Worm (Caenorhabditis elegans) whole organism, dauer: ENCODE measurements around the gene csp-2.

ENCODE experiments used
- unc-62 ChIP-seq: sonication (generic microtip); optimal IDR thresholded peaks from 2 replicates; lab custom pipeline; 2017; ENCODE audit warnings: missing biosample characterization, missing genetic modification reagents, missing genetic modification characterization

csp-2 gene

DNA sequence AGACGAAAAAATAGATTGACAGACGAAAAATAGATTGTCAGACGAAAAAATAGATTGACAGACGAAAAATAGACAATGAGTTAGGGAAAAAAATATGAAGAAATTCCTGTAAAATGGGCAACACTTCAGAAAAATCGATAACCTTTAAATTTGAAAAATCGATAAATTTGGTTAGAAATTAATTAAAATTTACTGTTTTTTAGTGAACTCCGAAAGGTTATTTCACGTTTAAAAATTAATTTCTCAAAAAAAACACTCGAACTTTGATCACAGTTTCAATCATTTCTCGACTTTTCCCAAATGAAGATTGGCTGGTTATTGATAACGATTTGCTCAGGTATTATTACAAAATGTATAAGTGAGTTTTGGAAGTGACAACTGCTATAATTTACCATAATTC lies at the start of gene csp-2:
Gene csp-2, plus strand, starts transcription at position 301 of the 400 bp plus-strand sequence.
- no peak for TF ChIP-seq unc-62 (GFP tag; lab: Kevin White, UChicago)

DNA sequence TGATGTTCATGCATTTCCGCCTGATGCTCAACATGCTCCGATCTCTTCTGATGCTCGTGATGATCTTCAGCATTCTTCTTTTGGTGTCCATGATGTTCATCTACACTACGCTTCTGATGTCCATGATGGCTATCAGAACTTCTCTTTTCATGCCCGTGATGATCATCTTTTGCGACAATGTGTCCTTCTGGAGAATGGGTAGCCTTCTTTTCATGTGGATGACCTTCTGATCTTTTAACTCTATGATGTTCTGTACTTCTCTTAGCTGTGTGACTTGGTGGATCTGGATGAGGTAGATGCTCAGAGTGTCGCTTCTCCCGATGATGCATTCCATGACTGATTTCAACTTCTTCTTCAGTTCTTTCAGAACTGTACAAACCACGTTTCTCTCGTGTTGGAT lies 48.6 kb upstream of the csp-2 start:
- TF ChIP-seq unc-62 (GFP tag; lab: Kevin White, UChicago), result no peak

DNA sequence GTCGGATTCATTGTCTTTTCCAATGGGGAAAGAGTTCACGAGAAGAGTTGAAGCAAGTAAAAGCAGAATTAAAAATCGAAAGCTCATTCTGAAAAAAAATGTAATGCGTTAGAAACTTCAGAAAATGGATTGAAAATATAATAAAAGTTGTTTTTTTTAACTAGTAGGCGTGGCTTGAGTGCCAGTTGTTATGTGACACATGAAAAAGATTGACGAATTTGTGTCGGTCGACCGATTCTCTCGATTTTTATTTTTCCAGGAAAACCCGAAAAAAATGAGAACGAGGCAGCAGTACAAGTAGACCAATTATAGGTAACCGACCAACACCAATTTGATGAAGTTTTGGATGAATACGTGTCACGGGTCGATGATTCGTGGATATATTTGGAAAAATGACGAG lies 47.8 kb upstream of the csp-2 start, which contains the start of gene nlp-16:
Gene nlp-16, minus strand, starts transcription at position 101 of the 400 bp plus-strand sequence.
- no peak for TF ChIP-seq unc-62 (GFP tag; lab: Kevin White, UChicago)

ce11 chrIV:6263244-6263643 lies 44.3 kb upstream of the csp-2 start, which contains the start of gene srv-28:
Gene srv-28, minus strand, starts transcription at chrIV:6263344.
- no peak for TF ChIP-seq unc-62 (GFP tag; lab: Kevin White, UChicago)

DNA sequence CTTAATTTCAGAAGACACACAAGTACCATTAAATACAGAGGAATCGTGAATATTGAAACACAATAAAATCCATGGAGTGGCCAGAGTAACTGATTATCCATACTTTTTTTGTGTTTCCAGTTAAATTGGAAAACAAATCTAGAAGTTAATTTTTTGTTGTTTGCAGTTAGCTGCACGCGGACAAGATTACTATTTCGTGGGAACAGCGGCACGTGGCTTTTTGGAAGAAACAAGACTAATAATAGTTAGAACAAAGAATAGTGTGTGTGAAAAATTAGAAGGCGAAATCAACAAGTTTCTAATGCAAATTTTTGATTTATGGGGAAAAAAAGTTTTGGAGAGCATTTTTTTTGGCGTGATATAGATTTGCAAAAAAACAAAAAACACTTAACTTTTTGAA lies 41.0 kb upstream of the csp-2 start, which contains the start of gene srv-29:
Gene srv-29, minus strand, starts transcription at position 101 of the 400 bp plus-strand sequence.
- TF ChIP-seq unc-62 (GFP tag; lab: Kevin White, UChicago), result no peak

- no peak for TF ChIP-seq unc-62 (GFP tag; lab: Kevin White, UChicago)
These were observed 38.2 kb upstream of the csp-2 start, which contains the start of gene srv-30 for ce11 chrIV:6269346-6269745. Gene srv-30, minus strand, starts transcription at chrIV:6269446.

DNA sequence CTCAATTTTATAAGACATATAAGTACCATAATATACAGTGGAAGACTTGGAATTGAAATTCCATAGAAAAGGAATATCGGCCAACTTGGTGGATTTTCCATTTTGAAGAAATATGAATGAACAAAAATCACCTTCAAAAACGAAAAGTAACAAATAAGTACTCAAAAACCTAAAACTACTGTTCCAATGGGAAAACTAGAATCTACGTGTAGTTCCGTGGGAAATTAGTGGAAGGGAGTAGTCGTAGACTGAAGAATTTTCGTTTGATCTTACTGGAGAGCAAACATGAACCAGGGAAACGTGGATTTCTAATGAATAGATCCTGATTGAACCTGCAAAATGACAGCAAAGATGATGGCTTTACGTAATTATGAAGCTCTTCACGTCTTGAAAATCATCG lies 35.6 kb upstream of the csp-2 start, which contains the start of gene srv-31:
Gene srv-31, minus strand, starts transcription at position 101 of the 400 bp plus-strand sequence.
- no peak for TF ChIP-seq unc-62 (GFP tag; lab: Kevin White, UChicago)

ce11 chrIV:6275671-6276209 lies 31.8 kb upstream of the csp-2 start, which contains the start of the genes aat-4 and T13A10.1:
Gene aat-4, minus strand, starts transcription at chrIV:6275721.
Gene T13A10.1, plus strand, starts transcription at chrIV:6276081.
- TF ChIP-seq unc-62 (GFP tag; lab: Kevin White, UChicago), result no peak

- TF ChIP-seq unc-62 (GFP tag; lab: Kevin White, UChicago), result no peak
These were observed 28.1 kb upstream of the csp-2 start, which contains the start of gene sams-5 for ce11 chrIV:6279392-6279791. Gene sams-5, minus strand, starts transcription at chrIV:6279522.

DNA sequence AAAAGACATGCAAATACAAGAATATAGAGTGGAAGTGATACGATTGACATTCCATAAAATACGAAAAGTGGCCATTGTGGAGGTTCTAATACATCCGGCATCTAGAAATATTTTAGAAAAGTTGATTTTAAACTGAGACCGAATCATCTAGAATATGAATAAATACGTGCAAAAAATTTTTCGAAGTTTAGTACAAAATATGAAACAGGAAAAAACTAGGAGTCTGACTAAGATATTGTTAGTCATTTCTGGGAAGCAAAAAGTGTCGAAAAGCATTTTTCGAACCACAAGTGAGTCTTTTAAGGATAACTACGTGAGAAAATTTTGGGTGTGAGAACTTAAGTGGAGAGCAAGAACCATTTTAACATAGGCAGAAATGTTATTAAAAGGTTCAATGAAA lies 25.4 kb upstream of the csp-2 start, which contains the start of gene srv-32:
Gene srv-32, minus strand, starts transcription at position 101 of the 400 bp plus-strand sequence.
- TF ChIP-seq unc-62 (GFP tag; lab: Kevin White, UChicago), result no peak

DNA sequence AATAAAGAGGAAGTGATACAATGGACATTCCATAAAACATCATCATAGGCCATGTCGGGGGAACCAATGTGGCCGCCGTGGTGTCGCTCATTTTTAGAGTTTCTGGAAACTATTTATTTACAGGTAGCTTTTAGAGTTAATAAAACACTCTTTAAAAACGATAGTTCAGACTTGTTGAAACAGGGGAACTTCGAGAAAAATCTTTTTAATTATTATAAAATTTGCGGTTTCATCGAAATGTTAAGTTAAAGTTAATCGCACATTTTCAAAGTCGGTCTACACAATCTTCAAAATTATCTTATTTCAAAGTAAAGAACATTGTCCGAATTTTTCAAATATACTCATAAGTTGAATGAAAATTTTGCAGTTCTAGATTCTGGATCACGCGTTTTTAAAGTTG lies 23.3 kb upstream of the csp-2 start, which contains the start of gene ops-1:
Gene ops-1, minus strand, starts transcription at position 101 of the 400 bp plus-strand sequence.
- no peak for TF ChIP-seq unc-62 (GFP tag; lab: Kevin White, UChicago)

DNA sequence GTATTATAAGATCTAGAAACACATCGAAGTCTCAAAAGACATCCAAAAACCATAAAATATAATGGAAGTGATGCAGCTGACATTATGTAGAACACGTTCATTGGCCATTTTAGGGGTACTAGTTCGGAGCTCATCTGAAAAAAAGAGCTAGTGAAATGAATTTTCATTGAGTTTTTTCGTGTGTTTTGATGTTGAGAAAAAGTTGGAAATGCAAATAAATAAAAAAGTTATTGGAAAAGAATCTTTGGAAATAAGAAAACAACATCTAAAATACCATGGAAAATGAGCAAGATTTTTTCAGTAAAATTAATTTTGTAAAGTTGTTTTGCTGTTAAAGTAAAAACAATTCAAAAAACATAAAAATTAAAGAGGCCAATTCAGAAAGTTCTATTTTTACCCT lies 16.8 kb upstream of the csp-2 start, which contains the start of gene srv-24:
Gene srv-24, minus strand, starts transcription at position 101 of the 400 bp plus-strand sequence.
- no peak for TF ChIP-seq unc-62 (GFP tag; lab: Kevin White, UChicago)

ce11 chrIV:6294081-6294480 lies 13.5 kb upstream of the csp-2 start, which contains the start of gene hil-2:
Gene hil-2, plus strand, starts transcription at chrIV:6294240.
- no peak for TF ChIP-seq unc-62 (GFP tag; lab: Kevin White, UChicago)

DNA sequence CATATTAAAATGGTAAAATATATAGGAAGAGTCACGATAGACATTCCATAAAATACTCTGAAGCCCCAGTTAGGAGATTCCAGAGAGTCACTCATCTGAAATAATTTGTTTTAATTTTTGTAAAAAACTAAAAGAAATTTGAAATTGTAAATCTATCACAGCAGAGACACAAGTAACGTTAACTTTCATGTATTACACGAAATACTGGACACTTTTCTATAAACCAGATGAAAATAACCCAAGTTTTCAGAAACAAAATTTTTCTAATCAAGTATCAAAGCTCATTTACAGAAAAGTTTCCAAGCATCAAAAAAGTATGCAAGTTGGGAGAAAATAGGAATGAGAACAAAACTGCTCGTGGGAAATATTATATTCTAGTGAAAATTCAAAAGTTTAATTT lies 9.3 kb upstream of the csp-2 start, which contains the start of gene srv-27:
Gene srv-27, minus strand, starts transcription at position 101 of the 400 bp plus-strand sequence.
- no peak for TF ChIP-seq unc-62 (GFP tag; lab: Kevin White, UChicago)

DNA sequence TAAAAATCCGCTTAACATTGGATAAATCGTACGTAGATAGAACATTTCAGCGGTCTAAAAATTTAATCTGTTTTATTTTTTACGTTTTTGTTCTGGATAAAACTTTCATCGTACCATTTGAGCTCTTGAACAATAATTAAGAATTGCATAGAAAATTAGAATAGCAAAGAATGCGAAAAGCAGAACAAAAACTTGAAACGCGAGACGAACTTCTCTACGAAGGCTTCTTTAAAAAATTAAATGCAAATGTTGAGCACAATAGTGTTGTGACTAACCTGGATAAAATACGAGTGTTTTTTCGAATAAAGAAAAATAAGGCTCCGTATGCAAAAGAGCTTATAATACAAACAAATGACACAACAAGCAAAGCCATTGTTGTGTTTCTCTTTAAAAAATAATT lies 8.0 kb upstream of the csp-2 start:
- no peak for TF ChIP-seq unc-62 (GFP tag; lab: Kevin White, UChicago)

- no peak for TF ChIP-seq unc-62 (GFP tag; lab: Kevin White, UChicago)
These were observed 5.8 kb upstream of the csp-2 start, which contains the start of gene srv-26 for ce11 chrIV:6301764-6302163. Gene srv-26, minus strand, starts transcription at chrIV:6301864.
